Worm (Caenorhabditis elegans) whole organism, L4/young adult: ENCODE results near the gene F32H5.4.
A peak's percentile ranks its signal among the peaks of the same experiment; 100 is the strongest.

Experiments
- W03F9.2 ChIP-seq: fragments of 150-350 bp; optimal IDR thresholded peaks from 2 replicates; lab custom pipeline; 2014; ENCODE audit warnings: missing biosample characterization, missing genetic modification characterization
- dao-5 ChIP-seq: sonication (generic microtip); optimal IDR thresholded peaks from 2 replicates; lab custom pipeline; 2016; ENCODE audit warnings: missing genotype, missing genetic modification characterization, moderate library complexity, missing compliant biosample characterization
- him-1 ChIP-seq: sonication (generic microtip); optimal IDR thresholded peaks from 2 replicates; lab custom pipeline; 2016; ENCODE audit warnings: missing genotype, missing genetic modification reagents, missing genetic modification characterization, missing compliant biosample characterization

The F32H5.4 gene

DNA sequence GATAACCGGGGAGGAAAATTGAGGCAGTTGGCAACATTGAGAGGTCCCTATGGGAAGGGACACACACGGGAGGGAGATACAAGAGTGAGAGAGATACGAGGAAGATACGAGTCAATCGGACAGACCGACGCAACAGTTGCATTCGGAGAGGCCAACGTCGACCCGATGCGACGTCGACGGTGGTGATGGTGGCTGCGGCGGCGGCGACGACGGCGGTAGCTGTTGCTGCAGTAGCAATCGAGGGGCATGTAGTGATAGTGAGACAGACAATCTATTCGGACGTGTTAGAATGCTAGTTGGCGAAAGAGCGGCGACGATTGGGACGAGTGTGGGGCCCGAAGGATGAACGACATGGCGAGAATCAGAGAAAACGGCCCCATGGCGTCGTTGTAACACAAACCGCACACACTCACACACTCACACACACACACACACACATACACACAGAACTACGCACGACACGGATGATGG is 33.0 kb downstream of the F32H5.4 start:
- TF ChIP-seq him-1 (tag; lab: Kevin White, UChicago) = no peak
- TF ChIP-seq dao-5 (tag; lab: Kevin White, UChicago) = no peak
- TF ChIP-seq W03F9.2 = no peak

DNA sequence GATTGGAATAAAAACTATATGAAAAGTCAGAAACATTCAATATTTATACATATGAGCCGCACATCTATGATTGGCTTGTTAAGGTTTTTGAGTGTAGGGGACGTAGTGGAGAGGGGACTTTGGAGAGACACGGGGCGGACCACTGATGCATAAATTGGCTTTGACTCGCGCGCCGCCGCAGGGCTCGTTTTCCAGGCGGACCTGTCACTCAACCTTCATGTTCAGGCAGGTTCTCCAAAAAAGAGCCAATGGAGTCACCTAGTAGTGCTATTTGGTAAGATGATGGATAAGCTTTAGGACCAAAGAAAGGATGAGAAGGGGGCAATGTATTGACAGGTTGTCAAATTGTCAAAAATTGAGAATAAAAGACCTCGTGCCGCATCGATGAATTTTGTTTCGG is 34.6 kb downstream of the F32H5.4 start:
- no peak for TF ChIP-seq him-1 (tag; lab: Kevin White, UChicago)
- TF ChIP-seq dao-5 (tag; lab: Kevin White, UChicago) = no peak
- no peak for TF ChIP-seq W03F9.2

- TF ChIP-seq W03F9.2 (no peak), him-1 (tag; lab: Kevin White, UChicago) (peak; percentile 70)
These were observed 36.1 kb downstream of the F32H5.4 start for ce11 chrV:13396426-13396825.

- TF ChIP-seq him-1 (tag; lab: Kevin White, UChicago) = no peak
- TF ChIP-seq dao-5 (tag; lab: Kevin White, UChicago) = no peak
- TF ChIP-seq W03F9.2 = no peak
These were observed 41.3 kb downstream of the F32H5.4 start for ce11 chrV:13401669-13402068.

- no peak for TF ChIP-seq W03F9.2
- TF ChIP-seq him-1 (tag; lab: Kevin White, UChicago) = no peak
- TF ChIP-seq dao-5 (tag; lab: Kevin White, UChicago) = no peak
These were observed 42.2 kb downstream of the F32H5.4 start for ce11 chrV:13402524-13402923.

ce11 chrV:13406032-13406431 is 45.7 kb downstream of the F32H5.4 start, which contains the start of gene cutl-1:
Gene cutl-1, minus strand, starts transcription at chrV:13406114.
- no peak for TF ChIP-seq W03F9.2
- no peak for TF ChIP-seq dao-5 (tag; lab: Kevin White, UChicago)
- TF ChIP-seq him-1 (tag; lab: Kevin White, UChicago) = no peak

DNA sequence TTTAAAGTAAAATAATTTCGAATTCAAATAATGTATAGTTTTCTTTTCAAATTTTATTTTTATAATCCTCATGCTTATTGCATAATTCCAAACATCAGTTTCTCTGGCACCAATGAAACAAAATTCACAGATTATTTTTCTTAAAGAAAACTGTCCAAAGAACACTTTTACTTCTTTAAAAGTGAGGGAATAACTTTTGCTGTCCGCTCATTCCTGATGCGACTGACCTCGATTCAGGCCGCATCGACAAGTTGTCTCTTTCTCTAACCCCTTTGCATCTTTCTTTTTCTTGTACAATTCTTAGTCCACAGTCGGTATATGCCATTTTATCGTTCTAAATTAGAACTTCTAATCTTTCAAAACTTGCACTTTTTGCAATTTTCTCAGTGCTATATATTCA is 46.2 kb downstream of the F32H5.4 start, which contains the start of gene F53F1.2:
TSS of gene F53F1.2 (plus strand) at position 306 of the 400 bp plus-strand sequence.
- no peak for TF ChIP-seq him-1 (tag; lab: Kevin White, UChicago)
- no peak for TF ChIP-seq W03F9.2
- no peak for TF ChIP-seq dao-5 (tag; lab: Kevin White, UChicago)

DNA sequence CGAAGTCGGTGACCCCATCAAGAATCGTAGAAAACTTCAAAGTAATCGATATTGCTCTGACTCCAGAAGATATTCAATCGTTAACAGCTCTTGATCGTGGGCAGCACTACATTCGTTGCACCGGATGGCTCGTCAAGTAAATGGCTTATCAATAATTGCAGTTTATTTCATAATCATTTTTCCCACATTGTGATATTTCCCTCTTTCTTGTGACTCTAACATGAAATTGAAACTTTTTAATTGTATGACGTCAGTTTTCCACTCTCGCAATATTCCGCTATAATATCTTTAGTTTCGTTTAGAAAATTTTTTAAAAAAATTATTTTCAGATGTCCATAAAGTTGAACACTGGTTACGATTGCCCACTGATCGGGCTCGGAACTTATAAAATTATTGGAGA is 47.6 kb downstream of the F32H5.4 start, which contains the start of gene F53F1.3:
TSS of gene F53F1.3 (plus strand) at position 330 of the 400 bp plus-strand sequence.
- TF ChIP-seq W03F9.2 = no peak
- TF ChIP-seq him-1 (tag; lab: Kevin White, UChicago) = no peak
- no peak for TF ChIP-seq dao-5 (tag; lab: Kevin White, UChicago)

- no peak for TF ChIP-seq him-1 (tag; lab: Kevin White, UChicago)
- no peak for TF ChIP-seq W03F9.2
- TF ChIP-seq dao-5 (tag; lab: Kevin White, UChicago) = no peak
These were observed 48.1 kb downstream of the F32H5.4 start for ce11 chrV:13408440-13408839.

- TF ChIP-seq him-1 (tag; lab: Kevin White, UChicago) (no peak), W03F9.2 (no peak), dao-5 (tag; lab: Kevin White, UChicago) (no peak)
These were observed 48.7 kb downstream of the F32H5.4 start for ce11 chrV:13409089-13409488.

- TF ChIP-seq him-1 (tag; lab: Kevin White, UChicago) = no peak
- TF ChIP-seq W03F9.2 = no peak
- TF ChIP-seq dao-5 (tag; lab: Kevin White, UChicago) = no peak
These were observed 50.3 kb downstream of the F32H5.4 start, which contains the start of gene F53F1.4 for ce11 chrV:13410688-13411087. Gene F53F1.4, plus strand, starts transcription at chrV:13411077.

DNA sequence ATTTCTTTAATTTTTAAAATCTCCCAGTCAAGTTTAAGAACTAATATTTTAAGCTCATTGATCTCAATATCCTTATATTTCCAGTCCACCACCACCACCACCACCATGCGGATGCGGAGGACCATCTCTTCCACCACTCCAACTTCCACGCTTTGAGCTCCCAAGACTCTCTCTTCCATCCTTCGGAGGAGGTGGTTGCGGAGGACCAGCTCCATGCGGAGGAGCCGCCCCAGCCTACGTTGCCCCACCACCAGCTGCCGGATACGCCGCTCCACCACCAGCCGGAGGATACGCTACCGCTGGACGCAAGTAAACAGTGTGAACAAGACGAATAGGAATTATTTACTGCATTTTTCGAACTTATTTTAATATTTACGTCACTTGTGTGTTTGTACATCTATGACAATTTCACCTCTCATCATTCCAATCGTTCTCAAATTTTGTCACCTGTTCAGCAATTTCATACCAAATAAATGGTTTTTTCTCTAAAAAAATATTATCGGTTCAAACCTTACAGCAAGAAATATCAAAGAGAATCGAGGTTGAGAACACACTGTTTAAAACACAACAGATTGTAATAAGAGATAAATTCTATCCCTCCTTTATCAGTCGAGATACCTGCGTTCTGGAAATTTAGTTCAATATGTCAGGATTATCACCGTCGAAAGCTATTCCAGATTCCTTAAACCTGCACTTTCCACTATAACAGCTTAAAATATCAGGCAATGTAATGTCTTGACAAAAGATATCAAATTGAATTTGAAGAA is 51.1 kb downstream of the F32H5.4 start:
- no peak for TF ChIP-seq W03F9.2
- TF ChIP-seq dao-5 (tag; lab: Kevin White, UChicago) = no peak
- TF ChIP-seq him-1 (tag; lab: Kevin White, UChicago) = no peak

ce11 chrV:13411992-13412298 is 51.6 kb downstream of the F32H5.4 start:
- no peak for TF ChIP-seq him-1 (tag; lab: Kevin White, UChicago)
- TF ChIP-seq dao-5 (tag; lab: Kevin White, UChicago) = no peak
- no peak for TF ChIP-seq W03F9.2
